Fruit fly (Drosophila melanogaster) whole organism, embryonic: ENCODE results near the gene Alh.

Experiments
- B-H1 ChIP-seq: fragments of 200-800 bp; sonication (Bioruptor generic); IDR thresholded peaks from 3 replicates; pipeline ENCODE4 v1.3.6; 2022; ENCODE audit warnings: missing biosample characterization, missing genetic modification characterization
- Bteb2 ChIP-seq: fragments of 200-800 bp; sonication (Bioruptor generic); optimal IDR thresholded peaks from 2 replicates; lab custom pipeline; 2016; ENCODE audit warnings: missing biosample characterization, missing genetic modification characterization
- CG10274 ChIP-seq: fragments of 200-800 bp; sonication (Bioruptor generic); optimal IDR thresholded peaks from 3 replicates; lab custom pipeline; 2017; ENCODE audit warnings: missing biosample characterization, mild to moderate bottlenecking, missing genetic modification characterization
- CG10543 ChIP-seq: fragments of 200-800 bp; sonication (Bioruptor generic); optimal IDR thresholded peaks from 3 replicates; lab custom pipeline; 2017; ENCODE audit warnings: missing biosample characterization, mild to moderate bottlenecking, missing genetic modification characterization, moderate library complexity
- CG11093 ChIP-seq: fragments of 200-800 bp; sonication (Bioruptor generic); IDR thresholded peaks from 3 replicates; pipeline ENCODE4 v1.3.6; 2022; ENCODE audit warnings: missing biosample characterization, missing genetic modification characterization
- CG12659 ChIP-seq: fragments of 200-800 bp; sonication (Bioruptor generic); optimal IDR thresholded peaks from 3 replicates; lab custom pipeline; 2017; ENCODE audit warnings: mild to moderate bottlenecking, missing biosample characterization, missing genetic modification reagents, missing genetic modification characterization
- CG1603 ChIP-seq: fragments of 200-800 bp; sonication (Bioruptor generic); optimal IDR thresholded peaks from 2 replicates; lab custom pipeline; 2019; ENCODE audit warnings: missing biosample characterization, mild to moderate bottlenecking, missing genetic modification characterization, moderate library complexity
- CG16779 ChIP-seq: fragments of 200-800 bp; sonication (Bioruptor generic); IDR thresholded peaks from 2 replicates; pipeline ENCODE4 v1.3.6; 2022; ENCODE audit warnings: missing biosample characterization, missing genetic modification characterization
- CG2120 ChIP-seq: fragments of 200-800 bp; sonication (Bioruptor generic); optimal IDR thresholded peaks from 3 replicates; lab custom pipeline; 2016; ENCODE audit warnings: missing biosample characterization, missing genetic modification characterization
- CG2129 ChIP-seq: fragments of 200-800 bp; sonication (Bioruptor generic); IDR thresholded peaks from 2 replicates; pipeline ENCODE4 v1.3.6; 2022; ENCODE audit warnings: missing biosample characterization, missing genetic modification characterization; ENCODE audit not compliant: partially characterized antibody
- CG2712 ChIP-seq: fragments of 200-800 bp; optimal IDR thresholded peaks from 3 replicates; lab custom pipeline; 2019; ENCODE audit warnings: missing biosample characterization, mild to moderate bottlenecking, missing genetic modification characterization, moderate library complexity
- CG2889 ChIP-seq: fragments of 200-800 bp; sonication (Bioruptor generic); IDR thresholded peaks from 3 replicates; pipeline ENCODE4 v1.3.6; 2022; ENCODE audit warnings: missing biosample characterization, missing genetic modification characterization
- CG31441 ChIP-seq: fragments of 200-800 bp; sonication (Bioruptor generic); IDR thresholded peaks from 2 replicates; pipeline ENCODE4 v1.3.6; 2022; ENCODE audit warnings: missing biosample characterization, missing genetic modification characterization
- CG3163 ChIP-seq: fragments of 200-800 bp; sonication (Bioruptor generic); optimal IDR thresholded peaks from 3 replicates; lab custom pipeline; 2016; ENCODE audit warnings: missing biosample characterization, missing genetic modification characterization
- CG32532 ChIP-seq: fragments of 200-800 bp; sonication (Bioruptor generic); IDR thresholded peaks from 2 replicates; pipeline ENCODE4 v1.3.6; 2022; ENCODE audit warnings: missing biosample characterization, missing genetic modification characterization
- CG43689 ChIP-seq: fragments of 200-800 bp; sonication (Bioruptor generic); IDR thresholded peaks from 2 replicates; pipeline ENCODE4 v1.3.6; 2022; ENCODE audit warnings: missing biosample characterization, missing genetic modification characterization
- CG6254 ChIP-seq: fragments of 200-800 bp; sonication (Bioruptor generic); optimal IDR thresholded peaks from 3 replicates; lab custom pipeline; 2017; ENCODE audit warnings: mild to moderate bottlenecking, missing biosample characterization, missing genetic modification reagents, missing genetic modification characterization
- CG6654 ChIP-seq: fragments of 200-800 bp; sonication (Bioruptor generic); optimal IDR thresholded peaks from 2 replicates; lab custom pipeline; 2017; ENCODE audit warnings: missing biosample characterization, mild to moderate bottlenecking, missing genetic modification characterization
- CG7745 ChIP-seq: fragments of 200-800 bp; sonication (Bioruptor generic); optimal IDR thresholded peaks from 2 replicates; lab custom pipeline; 2018; ENCODE audit warnings: missing biosample characterization, mild to moderate bottlenecking, missing genetic modification characterization, moderate library complexity
- CG8478 ChIP-seq: fragments of >200 bp; optimal IDR thresholded peaks from 2 replicates; lab custom pipeline; 2018
- CG9727 ChIP-seq: fragments of 200-800 bp; sonication (Bioruptor generic); optimal IDR thresholded peaks from 3 replicates; lab custom pipeline; 2017; ENCODE audit warnings: missing biosample characterization, mild to moderate bottlenecking, missing genetic modification characterization
- Deaf1 ChIP-seq: fragments of 200-800 bp; optimal IDR thresholded peaks from 3 replicates; lab custom pipeline; 2019; ENCODE audit warnings: missing biosample characterization, mild to moderate bottlenecking, missing genetic modification characterization, moderate library complexity
- Doc2 ChIP-seq: fragments of 200-800 bp; sonication (Bioruptor generic); IDR thresholded peaks from 2 replicates; pipeline ENCODE4 v1.3.6; 2022; ENCODE audit warnings: missing biosample characterization, missing genetic modification characterization
- E2f1 ChIP-seq: fragments of 200-800 bp; sonication (Bioruptor generic); IDR thresholded peaks from 2 replicates; pipeline ENCODE4 v1.3.6; 2022; ENCODE audit warnings: missing biosample characterization, missing genetic modification characterization
- Ets65A ChIP-seq: fragments of 200-800 bp; sonication (Bioruptor generic); peaks from one replicate; lab custom pipeline; 2016; ENCODE audit warnings: missing biosample characterization, missing genetic modification characterization
- H15 ChIP-seq: fragments of 200-800 bp; sonication (Bioruptor generic); IDR thresholded peaks from 3 replicates; pipeline ENCODE4 v1.3.6; 2022; ENCODE audit warnings: missing biosample characterization, missing genetic modification characterization
- Hr78 ChIP-seq, 2 experiments: fragments of 200-800 bp in 1 of 2; fragments of >200 bp in 1 of 2; sonication (Bioruptor generic) in 1 of 2; optimal IDR thresholded peaks; 2 replicates each; lab custom pipeline; 2017 to 2019; ENCODE audit warnings: missing biosample characterization in 2 of 2, missing genetic modification characterization in 2 of 2, mild to moderate bottlenecking in 1 of 2, moderate library complexity in 1 of 2
- Lhr ChIP-seq: fragments of 200-800 bp; sonication (Bioruptor generic); optimal IDR thresholded peaks from 3 replicates; lab custom pipeline; 2017; ENCODE audit warnings: mild to moderate bottlenecking, missing biosample characterization, missing genetic modification reagents, missing genetic modification characterization
- Mad ChIP-seq: fragments of 200-800 bp; sonication (Bioruptor generic); optimal IDR thresholded peaks from 2 replicates; lab custom pipeline; 2016; ENCODE audit warnings: missing biosample characterization, missing genetic modification characterization
- NFAT ChIP-seq: fragments of 200-800 bp; sonication (Bioruptor generic); IDR thresholded peaks from 2 replicates; pipeline ENCODE4 v1.3.6; 2022; ENCODE audit warnings: missing biosample characterization, missing genetic modification characterization
- Nf-YB ChIP-seq: fragments of 200-800 bp; sonication (Bioruptor generic); optimal IDR thresholded peaks from 3 replicates; lab custom pipeline; 2019; ENCODE audit warnings: missing biosample characterization, mild to moderate bottlenecking, missing genetic modification characterization, moderate library complexity
- Nf-YC ChIP-seq: fragments of 200-800 bp; optimal IDR thresholded peaks from 3 replicates; lab custom pipeline; 2019; ENCODE audit warnings: missing biosample characterization, mild to moderate bottlenecking, missing genetic modification characterization, moderate library complexity
- Rfx ChIP-seq: fragments of 200-800 bp; sonication (Bioruptor generic); IDR thresholded peaks from 2 replicates; pipeline ENCODE4 v1.3.6; 2022; ENCODE audit warnings: missing biosample characterization, missing genetic modification characterization
- YL-1 ChIP-seq: fragments of 200-800 bp; sonication (Bioruptor generic); optimal IDR thresholded peaks from 3 replicates; lab custom pipeline; 2017; ENCODE audit warnings: missing biosample characterization, mild to moderate bottlenecking, missing genetic modification characterization
- abd-A ChIP-seq: fragments of 200-800 bp; sonication (Bioruptor generic); optimal IDR thresholded peaks from 3 replicates; lab custom pipeline; 2019; ENCODE audit warnings: missing biosample characterization, mild to moderate bottlenecking, missing genetic modification characterization, moderate library complexity
- ase ChIP-seq: fragments of 200-800 bp; sonication (Bioruptor generic); IDR thresholded peaks from 3 replicates; pipeline ENCODE4 v1.3.6; 2022; ENCODE audit warnings: missing biosample characterization, missing genetic modification characterization
- az2 ChIP-seq: fragments of 200-800 bp; sonication (Bioruptor generic); optimal IDR thresholded peaks from 3 replicates; lab custom pipeline; 2016; ENCODE audit warnings: missing biosample characterization, missing genetic modification characterization
- caup ChIP-seq: fragments of 200-800 bp; sonication (Bioruptor generic); optimal IDR thresholded peaks from 3 replicates; lab custom pipeline; 2017; ENCODE audit warnings: missing biosample characterization, mild to moderate bottlenecking, missing genetic modification characterization, moderate library complexity; ENCODE audit not compliant: severe bottlenecking
- ewg ChIP-seq: fragments of 200-800 bp; sonication (Bioruptor generic); optimal IDR thresholded peaks from 3 replicates; lab custom pipeline; 2017; ENCODE audit warnings: mild to moderate bottlenecking, missing biosample characterization, missing genetic modification reagents, missing genetic modification characterization
- gfzf ChIP-seq: fragments of 200-800 bp; sonication (Bioruptor generic); optimal IDR thresholded peaks from 2 replicates; lab custom pipeline; 2016; ENCODE audit warnings: missing biosample characterization, mild to moderate bottlenecking, missing genetic modification characterization, moderate library complexity
- grau ChIP-seq: fragments of 200-800 bp; optimal IDR thresholded peaks from 3 replicates; lab custom pipeline; 2019; ENCODE audit warnings: missing biosample characterization, mild to moderate bottlenecking, missing genetic modification characterization, moderate library complexity
- gro ChIP-seq: fragments of 200-800 bp; sonication (Bioruptor generic); optimal IDR thresholded peaks from 2 replicates; lab custom pipeline; 2016; ENCODE audit warnings: missing biosample characterization, missing genetic modification characterization
- hkb ChIP-seq, 2 experiments: fragments of 200-800 bp in 1 of 2; fragments of >200 bp in 1 of 2; sonication (Bioruptor generic) in 1 of 2; IDR thresholded peaks in 1 of 2; optimal IDR thresholded peaks in 1 of 2; 2 replicates each; pipeline versions ENCODE4 v1.3.6 to Lab custom; 2017 to 2022; ENCODE audit warnings: missing biosample characterization in 1 of 2, missing genetic modification characterization in 1 of 2
- pzg ChIP-seq: fragments of 200-800 bp; sonication (Bioruptor generic); optimal IDR thresholded peaks from 3 replicates; lab custom pipeline; 2018; ENCODE audit warnings: missing biosample characterization, mild to moderate bottlenecking, missing genetic modification characterization, moderate library complexity
- sd ChIP-seq: fragments of 200-800 bp; sonication (Bioruptor generic); optimal IDR thresholded peaks from 3 replicates; lab custom pipeline; 2018; ENCODE audit warnings: missing biosample characterization, mild to moderate bottlenecking, missing genetic modification characterization, moderate library complexity
- slp2 ChIP-seq: fragments of 200-800 bp; sonication (Bioruptor generic); optimal IDR thresholded peaks from 2 replicates; lab custom pipeline; 2016; ENCODE audit warnings: missing biosample characterization, missing genetic modification characterization
- tup ChIP-seq: fragments of 200-800 bp; sonication (Bioruptor generic); optimal IDR thresholded peaks from 2 replicates; lab custom pipeline; 2016; ENCODE audit warnings: missing biosample characterization, mild to moderate bottlenecking, missing genetic modification characterization, moderate library complexity
- zen ChIP-seq: fragments of 200-800 bp; sonication (Bioruptor generic); optimal IDR thresholded peaks from 3 replicates; lab custom pipeline; 2018; ENCODE audit warnings: missing biosample characterization, mild to moderate bottlenecking, missing genetic modification characterization, moderate library complexity

Alh gene

DNA sequence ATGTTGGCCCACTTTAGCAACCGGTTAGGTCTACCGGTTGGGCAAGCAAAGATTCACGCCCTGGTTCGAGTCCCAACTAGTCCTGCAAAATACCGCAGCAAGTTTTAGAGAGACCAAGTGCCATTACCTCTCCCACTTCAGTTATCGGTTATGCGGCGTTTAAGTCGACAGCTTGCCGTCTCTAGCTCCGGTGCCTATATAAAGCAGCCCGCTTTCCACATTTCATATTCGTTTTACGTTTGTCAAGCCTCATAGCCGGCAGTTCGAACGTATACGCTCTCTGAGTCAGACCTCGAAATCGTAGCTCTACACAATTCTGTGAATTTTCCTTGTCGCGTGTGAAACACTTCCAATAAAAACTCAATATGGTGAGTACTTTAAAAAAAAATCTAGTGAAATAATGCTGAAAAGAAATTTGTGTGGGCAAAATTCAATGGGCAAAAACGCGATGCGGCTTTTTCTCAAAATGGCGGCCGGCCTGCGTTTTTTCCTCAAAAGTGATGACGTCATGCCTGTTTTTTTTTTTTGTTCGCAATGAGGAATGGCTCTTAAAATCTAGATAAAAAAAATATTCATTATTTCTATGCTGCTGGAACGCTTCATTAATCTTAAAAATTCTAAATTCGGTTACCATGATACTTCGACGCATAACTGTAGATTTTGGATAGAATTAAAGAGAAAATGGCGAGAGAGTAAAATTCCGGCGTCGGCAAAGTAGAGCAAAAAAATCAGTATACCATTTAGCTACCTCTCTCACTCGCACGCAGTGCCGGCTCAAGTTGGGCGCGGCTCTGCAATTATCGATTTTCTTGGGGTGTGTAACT is 37.4 kb downstream of the Alh start, which contains the start of gene alphaTub84B (continued):
- TF ChIP-seq CG2120 (GFP tag; lab: Kevin White, UChicago): peak; percentile 61
- peak; percentile 26 for TF ChIP-seq Nf-YB (GFP tag; lab: Kevin White, UChicago)
- TF ChIP-seq Mad (GFP tag; lab: Kevin White, UChicago): peak; percentile 66
- TF ChIP-seq ase (GFP tag; lab: Robert Waterston, UW): peak; percentile 46; the same call in 1 of the 3 replicates
- no peak for TF ChIP-seq Doc2 (GFP tag; lab: Robert Waterston, UW)
- peak; percentile 89 for TF ChIP-seq gro
- no peak; the same call in 2 of the 3 replicates for TF ChIP-seq CG11093 (GFP tag; lab: Robert Waterston, UW)
- peak; percentile 81 for TF ChIP-seq CG1603 (tag; lab: Kevin White, UChicago)
- peak; percentile 34 for TF ChIP-seq zen (tag; lab: Kevin White, UChicago)
- TF ChIP-seq NFAT: peak; percentile 84
- TF ChIP-seq CG12659 (GFP tag; lab: Kevin White, UChicago): peak; percentile 89
- peak; percentile 58 for TF ChIP-seq CG9727 (GFP tag; lab: Kevin White, UChicago)
- peak; percentile 97 for TF ChIP-seq gfzf (GFP tag; lab: Kevin White, UChicago)
- TF ChIP-seq Nf-YC (tag; lab: Kevin White, UChicago): peak; percentile 43
- peak; percentile 9 for TF ChIP-seq abd-A (tag; lab: Kevin White, UChicago)
- TF ChIP-seq CG6254 (GFP tag; lab: Kevin White, UChicago): no peak
- peak; percentile 51 for TF ChIP-seq CG32532
- peak; percentile 66 for TF ChIP-seq CG16779 (GFP tag; lab: Robert Waterston, UW)
- TF ChIP-seq CG2129: no peak
- peak; percentile 22 for TF ChIP-seq Bteb2
- peak; percentile 85 for TF ChIP-seq CG10543 (GFP tag; lab: Kevin White, UChicago)
- peak; percentile 24 for TF ChIP-seq az2 (GFP tag; lab: Kevin White, UChicago)
- TF ChIP-seq Deaf1 (tag; lab: Kevin White, UChicago): peak; percentile 32
- peak; percentile 38; the same call in 1 of the 2 replicates for TF ChIP-seq E2f1 (GFP tag; lab: Robert Waterston, UW)
- TF ChIP-seq B-H1 (GFP tag; lab: Robert Waterston, UW): no peak; the same call in 2 of the 3 replicates
- TF ChIP-seq sd: peak; percentile 79
- TF ChIP-seq hkb (optimal IDR thresholded peaks at IDR 0.05; lab: Kevin White, UChicago): peak; percentile 52
- peak; percentile 82 for TF ChIP-seq hkb (GFP tag; IDR thresholded peaks at IDR 0.05; lab: Robert Waterston, UW)
- peak; percentile 84 for TF ChIP-seq caup (GFP tag; lab: Kevin White, UChicago)
- peak; percentile 45 for TF ChIP-seq grau
- TF ChIP-seq pzg (GFP tag; lab: Kevin White, UChicago): peak; percentile 98
- peak; percentile 63 for TF ChIP-seq tup (GFP tag; lab: Kevin White, UChicago)
- TF ChIP-seq Rfx: peak; percentile 65
- peak; percentile 56 for TF ChIP-seq CG2712 (tag; lab: Kevin White, UChicago)
- TF ChIP-seq Lhr (GFP tag; lab: Kevin White, UChicago): peak; percentile 88
- no peak for TF ChIP-seq CG2889
- TF ChIP-seq CG8478 (lab: Kevin White, UChicago): no peak
- peak; percentile 50; the same call in 1 of the 2 replicates for TF ChIP-seq CG31441 (GFP tag; lab: Robert Waterston, UW)
- no peak for TF ChIP-seq CG43689 (GFP tag; lab: Robert Waterston, UW)
- TF ChIP-seq H15: no peak
- peak; percentile 5 for TF ChIP-seq CG10274 (GFP tag; lab: Kevin White, UChicago)
- no peak for TF ChIP-seq CG7745
- TF ChIP-seq CG3163: peak; percentile 72
- TF ChIP-seq YL-1: peak; percentile 90
- TF ChIP-seq Hr78 (GFP tag; optimal IDR thresholded peaks at IDR 0.05; lab: Kevin White, UChicago): no peak
- peak; percentile 30 for TF ChIP-seq slp2 (GFP tag; lab: Kevin White, UChicago)
- TF ChIP-seq Ets65A (GFP tag; lab: Kevin White, UChicago): peak; percentile 95
- TF ChIP-seq ewg (GFP tag; lab: Kevin White, UChicago): peak; percentile 42
- no peak for TF ChIP-seq CG6654 (GFP tag; lab: Kevin White, UChicago)
